Worm (Caenorhabditis elegans): ENCODE data around the gene ZK856.6.
A peak's percentile ranks its signal among the peaks of the same experiment; 100 is the strongest.

ZK856.6 gene

ce11 chrV:10158528-10158927 lies 40.0 kb upstream of the ZK856.6 start, which contains the start of gene srsx-30:
Gene srsx-30, plus strand, starts transcription at chrV:10158828.
- TF ChIP-seq ztf-1 (GFP tag; conservative IDR thresholded peaks at IDR 0.05) = no peak
- no peak for TF ChIP-seq mab-5 (tag; optimal IDR thresholded peaks at IDR 0.05)
- no peak for TF ChIP-seq lin-11 (tag; optimal IDR thresholded peaks at IDR 0.05)
- TF ChIP-seq nhr-237 (tag; optimal IDR thresholded peaks at IDR 0.05) = no peak
- no peak for TF ChIP-seq ztf-4 (tag; optimal IDR thresholded peaks at IDR 0.05)
- TF ChIP-seq F13H6.1 (tag; optimal IDR thresholded peaks at IDR 0.05) = no peak
- no peak for TF ChIP-seq fos-1 (tag; optimal IDR thresholded peaks at IDR 0.05)
- TF ChIP-seq C34F6.9 (tag; optimal IDR thresholded peaks at IDR 0.05) = no peak

- TF ChIP-seq nhr-10 (tag; optimal IDR thresholded peaks at IDR 0.05) (no peak), C34F6.9 (tag; optimal IDR thresholded peaks at IDR 0.05) (no peak), lin-11 (tag; optimal IDR thresholded peaks at IDR 0.05) (no peak), sma-9 (GFP tag; optimal IDR thresholded peaks at IDR 0.05) (peak; percentile 36), sma-9 (tag; optimal IDR thresholded peaks at IDR 0.05) (no peak), nhr-77 (tag; optimal IDR thresholded peaks at IDR 0.05) (no peak), unc-62 (GFP tag; optimal IDR thresholded peaks at IDR 0.05) (no peak), ceh-82 (tag; optimal IDR thresholded peaks at IDR 0.05) (no peak), nhr-12 (tag; optimal IDR thresholded peaks at IDR 0.05) (no peak), elt-3 (tag; optimal IDR thresholded peaks at IDR 0.05) (no peak), ZK546.5 (tag; optimal IDR thresholded peaks at IDR 0.05) (no peak), fos-1 (tag; optimal IDR thresholded peaks at IDR 0.05) (peak; percentile 65), snpc-4 (tag; optimal IDR thresholded peaks at IDR 0.05) (no peak), nhr-25 (tag; optimal IDR thresholded peaks at IDR 0.05) (no peak)
Measured at ce11 chrV:10159972-10160371, 38.5 kb upstream of the ZK856.6 start.

- peak; percentile 94 for TF ChIP-seq fos-1 (tag; optimal IDR thresholded peaks at IDR 0.05)
- TF ChIP-seq F13H6.1 (tag; optimal IDR thresholded peaks at IDR 0.05) = no peak
- TF ChIP-seq nhr-12 (tag; optimal IDR thresholded peaks at IDR 0.05) = no peak
- no peak for TF ChIP-seq unc-55 (GFP tag; optimal IDR thresholded peaks at IDR 0.05)
- TF ChIP-seq zag-1 (tag; optimal IDR thresholded peaks at IDR 0.05) = no peak
- peak; percentile 69 for TF ChIP-seq sma-9 (GFP tag; optimal IDR thresholded peaks at IDR 0.05)
- no peak for TF ChIP-seq sma-9 (tag; optimal IDR thresholded peaks at IDR 0.05)
- no peak for TF ChIP-seq ztf-11 (tag; optimal IDR thresholded peaks at IDR 0.05)
- no peak for TF ChIP-seq Y55F3AM.14 (GFP tag; optimal IDR thresholded peaks at IDR 0.05)
- TF ChIP-seq nhr-129 (tag; optimal IDR thresholded peaks at IDR 0.05) = no peak
- TF ChIP-seq skn-1 (tag; optimal IDR thresholded peaks at IDR 0.05) = peak; percentile 36
- no peak for TF ChIP-seq mab-5 (tag; optimal IDR thresholded peaks at IDR 0.05)
- TF ChIP-seq nhr-237 (tag; optimal IDR thresholded peaks at IDR 0.05) = no peak
- no peak for TF ChIP-seq snpc-4 (tag; optimal IDR thresholded peaks at IDR 0.05)
- TF ChIP-seq mdl-1 (tag; optimal IDR thresholded peaks at IDR 0.05) = peak in 1 of 2 experiments; percentile 14
- no peak for TF ChIP-seq nhr-77 (tag; optimal IDR thresholded peaks at IDR 0.05)
- TF ChIP-seq egl-27 (tag; optimal IDR thresholded peaks at IDR 0.05) = no peak
- no peak for TF ChIP-seq ZK546.5 (tag; optimal IDR thresholded peaks at IDR 0.05)
- TF ChIP-seq elt-3 (tag; optimal IDR thresholded peaks at IDR 0.05) = no peak
- no peak for TF ChIP-seq dmd-4 (tag; optimal IDR thresholded peaks at IDR 0.05)
- peak; percentile 67 for TF ChIP-seq crh-2 (tag; optimal IDR thresholded peaks at IDR 0.05)
- TF ChIP-seq elt-1 (tag; optimal IDR thresholded peaks at IDR 0.05) = no peak
Measured at ce11 chrV:10160954-10161353, 37.5 kb upstream of the ZK856.6 start, which contains the start of gene C51E3.10. Gene C51E3.10, minus strand, starts transcription at chrV:10161134.

- TF ChIP-seq C34F6.9 (tag; optimal IDR thresholded peaks at IDR 0.05) = no peak
- no peak for TF ChIP-seq ztf-1 (GFP tag; conservative IDR thresholded peaks at IDR 0.05)
- no peak for TF ChIP-seq ZK546.5 (tag; optimal IDR thresholded peaks at IDR 0.05)
- no peak for TF ChIP-seq F13H6.1 (tag; optimal IDR thresholded peaks at IDR 0.05)
- no peak for TF ChIP-seq blmp-1 (tag; optimal IDR thresholded peaks at IDR 0.05; ENCODE audit: insufficient read depth)
- TF ChIP-seq snpc-4 (tag; optimal IDR thresholded peaks at IDR 0.05) = no peak
- TF ChIP-seq ztf-4 (tag; optimal IDR thresholded peaks at IDR 0.05) = no peak
- TF ChIP-seq lin-11 (tag; optimal IDR thresholded peaks at IDR 0.05) = no peak
- no peak for TF ChIP-seq fos-1 (tag; optimal IDR thresholded peaks at IDR 0.05)
- no peak for TF ChIP-seq ama-1 (optimal IDR thresholded peaks at IDR 0.05)
- no peak for TF ChIP-seq nhr-237 (tag; optimal IDR thresholded peaks at IDR 0.05)
- TF ChIP-seq lin-13 (GFP tag; optimal IDR thresholded peaks at IDR 0.05) = no peak
- TF ChIP-seq nhr-23 (tag; optimal IDR thresholded peaks at IDR 0.05) = no peak
- no peak for TF ChIP-seq nhr-11 (tag; optimal IDR thresholded peaks at IDR 0.05)
- no peak for TF ChIP-seq sem-4 (tag; optimal IDR thresholded peaks at IDR 0.05)
- no peak for TF ChIP-seq unc-55 (GFP tag; optimal IDR thresholded peaks at IDR 0.05)
- TF ChIP-seq ceh-82 (tag; optimal IDR thresholded peaks at IDR 0.05) = no peak
- no peak for TF ChIP-seq Y55F3AM.14 (GFP tag; optimal IDR thresholded peaks at IDR 0.05)
- no peak for TF ChIP-seq elt-1 (tag; optimal IDR thresholded peaks at IDR 0.05)
Measured at ce11 chrV:10166368-10166767, 32.1 kb upstream of the ZK856.6 start, which contains the start of gene C51E3.6. Gene C51E3.6, minus strand, starts transcription at chrV:10166468.

Data from whole organism, L2 larva.